Worm (Caenorhabditis elegans): ENCODE measurements around the gene B0280.7.

DNA sequence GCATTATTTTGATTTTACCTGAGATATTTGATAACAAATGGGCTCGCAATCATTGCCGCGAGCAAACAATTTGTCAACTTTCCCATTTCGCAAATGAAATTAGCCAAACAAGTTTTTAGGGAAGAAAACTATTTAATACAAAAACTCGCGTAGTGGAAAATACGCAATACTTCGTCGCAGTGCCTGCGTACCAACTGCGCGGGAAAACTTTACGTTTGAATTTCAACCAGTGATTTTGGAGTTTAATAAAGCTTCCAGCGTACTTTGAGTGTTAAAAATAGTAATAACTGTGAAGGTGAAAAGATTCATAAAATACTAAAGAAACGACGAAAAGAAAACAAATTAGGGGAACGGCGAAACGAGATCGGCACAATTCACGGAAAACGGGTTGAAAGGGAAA lies 26.8 kb downstream of the B0280.7 start, which contains the start of gene tofu-7:
- TF ChIP-seq him-1 (tag; optimal IDR thresholded peaks at IDR 0.05) = no peak
- TF ChIP-seq W03F9.2 (tag; optimal IDR thresholded peaks at IDR 0.05) = no peak
- no peak for TF ChIP-seq dao-5 (tag; optimal IDR thresholded peaks at IDR 0.05)
